Fruit fly (Drosophila melanogaster) whole organism, pupa: ENCODE results near the gene PlexA.

ENCODE experiments used
- CG10348 ChIP-seq: fragments of 200-800 bp; sonication (Bioruptor generic); IDR thresholded peaks from 2 replicates; pipeline ENCODE4 v1.3.6; 2022; ENCODE audit warnings: missing biosample characterization, missing genetic modification characterization
- CG14655 ChIP-seq: fragments of 200-800 bp; sonication (Bioruptor generic); optimal IDR thresholded peaks from 3 replicates; lab custom pipeline; 2017; ENCODE audit warnings: mild to moderate bottlenecking, missing biosample characterization, missing genetic modification reagents, missing genetic modification characterization

dm6 chr4:1031687-1032140 is 4.8 kb upstream of the PlexA start, which contains the start of gene CG11076:
- TF ChIP-seq CG14655 (GFP tag; lab: Kevin White, UChicago) (no peak), CG10348 (GFP tag; lab: Robert Waterston, UW) (no peak)
